Fruit fly (Drosophila melanogaster) S2 (cell line): Measurements from ENCODE around the gene CG8915.

Source experiments
- CG8478 ChIP-seq: fragments of >200 bp; optimal IDR thresholded peaks from 2 replicates; lab custom pipeline; 2018
- CTCF ChIP-seq, 2 experiments: fragments of >200 bp; optimal IDR thresholded peaks; 2 replicates each; lab custom pipeline; 2018

DNA sequence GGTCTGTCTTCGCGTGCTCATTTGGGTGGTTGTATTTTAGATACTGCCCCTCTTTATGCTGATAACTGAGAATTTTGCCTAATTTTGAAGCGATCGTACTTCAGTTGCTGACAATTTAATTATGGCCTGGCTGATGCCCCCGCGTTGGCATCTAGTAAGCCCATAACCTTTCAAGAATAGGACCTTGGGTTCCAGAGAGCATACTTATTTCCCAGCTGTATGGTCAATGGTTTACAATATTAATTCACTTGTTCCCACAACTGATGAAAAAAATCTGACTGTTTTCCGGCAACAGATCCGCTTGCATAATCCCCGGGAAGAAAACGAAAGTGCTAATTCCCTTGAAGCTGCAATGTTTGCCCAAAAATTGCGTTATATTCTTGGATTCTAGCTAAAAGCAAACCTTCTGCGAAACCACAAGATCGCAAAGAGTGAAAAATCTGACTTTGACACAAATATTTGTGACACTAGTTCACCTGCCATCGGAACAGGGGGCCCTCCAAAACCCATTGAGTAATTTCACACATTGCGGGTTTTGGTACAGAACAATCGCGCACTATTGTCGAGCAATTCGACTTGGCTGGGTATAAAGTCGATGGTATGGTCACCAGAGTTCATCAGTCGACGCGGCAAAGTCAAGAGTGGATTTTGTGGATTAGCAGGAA is 42.2 kb downstream of the CG8915 start, which contains the start of the genes TTLL1A and CG5070:
- TF ChIP-seq CTCF (optimal IDR thresholded peaks at IDR 0.05; lab: Kevin White, UChicago) = no peak
- TF ChIP-seq CG8478 (lab: Kevin White, UChicago) = no peak
